Fruit fly (Drosophila melanogaster) Kc167 (cell line): ENCODE measurements around the gene CG9270.

Experiments used
- Myc ChIP-seq: fragments of >200 bp; optimal IDR thresholded peaks from 2 replicates; lab custom pipeline; 2017; ENCODE audit warnings: missing external identifiers
- Sin3A ChIP-seq: fragments of >200 bp; optimal IDR thresholded peaks from 2 replicates; lab custom pipeline; 2018; ENCODE audit warnings: missing external identifiers
- h ChIP-seq: fragments of >200 bp; optimal IDR thresholded peaks from 3 replicates; lab custom pipeline; 2018; ENCODE audit warnings: missing external identifiers
- insv ChIP-seq: fragments of >200 bp; optimal IDR thresholded peaks from 3 replicates; lab custom pipeline; 2018; ENCODE audit warnings: missing external identifiers
- psq ChIP-seq: fragments of >200 bp; optimal IDR thresholded peaks from 2 replicates; lab custom pipeline; 2017; ENCODE audit warnings: missing external identifiers
- ttk ChIP-seq: sonication (Bioruptor generic); optimal IDR thresholded peaks from 2 replicates; lab custom pipeline; 2017; ENCODE audit warnings: missing external identifiers

The CG9270 gene

DNA sequence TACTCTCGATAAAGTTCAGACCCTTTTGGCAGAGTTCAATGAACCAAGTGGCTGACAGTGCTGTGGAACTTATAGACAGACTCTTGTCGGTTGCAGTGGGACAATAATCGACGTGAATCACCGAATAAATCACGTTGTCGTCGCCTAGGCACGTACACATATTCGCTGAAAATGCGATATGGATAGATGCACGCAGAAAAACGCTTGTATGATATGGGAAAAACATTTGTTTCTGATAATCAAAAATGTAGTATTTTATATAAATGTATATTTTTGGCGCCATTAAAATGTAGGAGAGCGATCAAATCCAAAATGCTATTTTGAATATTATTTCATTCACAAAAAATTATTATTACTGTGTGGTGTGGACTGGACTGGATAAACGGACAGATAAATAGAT, 18.7 kb downstream of the CG9270 start:
- TF ChIP-seq ttk (lab: Kevin White, UChicago) (no peak), h (lab: Kevin White, UChicago) (no peak), Sin3A (lab: Kevin White, UChicago) (no peak), insv (no peak), psq (no peak), Myc (lab: Kevin White, UChicago) (no peak)

dm6 chr2L:20913528-20913927, 20.4 kb downstream of the CG9270 start:
- no peak for TF ChIP-seq Myc (lab: Kevin White, UChicago)
- TF ChIP-seq insv = no peak
- TF ChIP-seq ttk (lab: Kevin White, UChicago) = no peak
- TF ChIP-seq Sin3A (lab: Kevin White, UChicago) = no peak

DNA sequence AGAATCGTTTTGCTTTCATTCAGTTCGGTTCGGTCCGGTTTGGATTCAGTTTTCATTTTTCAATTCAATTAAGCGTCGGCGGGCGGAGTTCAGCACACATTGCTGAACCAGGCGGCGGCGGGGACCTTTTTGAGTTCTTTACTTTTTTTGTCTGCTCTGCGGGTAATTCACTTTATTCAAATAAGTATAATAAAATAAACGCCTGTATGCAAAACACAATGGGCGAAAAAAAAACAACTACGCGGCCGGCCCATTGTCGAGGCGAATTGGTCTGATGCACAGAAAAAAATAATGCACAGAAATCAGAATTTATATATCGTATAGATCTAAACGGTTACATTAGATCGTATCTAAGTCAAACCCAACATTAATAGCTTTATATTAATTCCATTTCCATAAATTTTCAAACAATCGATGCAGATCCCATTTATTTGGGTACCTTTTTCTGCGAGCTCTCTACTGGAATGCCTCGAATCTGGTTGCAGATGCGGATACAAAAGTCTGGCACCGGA, 21.1 kb downstream of the CG9270 start:
- TF ChIP-seq Sin3A (lab: Kevin White, UChicago) (no peak), h (lab: Kevin White, UChicago) (no peak), Myc (lab: Kevin White, UChicago) (no peak), ttk (lab: Kevin White, UChicago) (no peak), psq (no peak), insv (no peak)

DNA sequence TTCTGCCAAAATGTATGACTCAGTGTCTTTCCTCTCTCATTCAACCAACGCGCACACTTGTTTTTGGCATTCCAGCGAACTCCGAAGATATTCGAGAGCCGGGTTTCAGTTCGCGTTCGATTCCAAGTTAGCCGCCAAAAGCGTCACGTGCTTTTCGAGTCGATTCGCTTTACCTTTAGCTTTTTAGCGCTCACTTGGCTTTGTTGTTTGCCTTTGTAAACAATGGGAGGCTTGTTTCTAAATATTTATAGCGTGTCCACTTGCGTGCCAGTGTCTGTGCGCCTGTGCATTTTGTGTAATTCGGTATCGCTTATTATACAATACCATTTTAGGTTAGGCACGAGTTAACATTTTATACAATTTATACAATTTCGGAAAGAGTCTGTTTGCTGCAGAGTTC, 22.5 kb downstream of the CG9270 start:
- no peak for TF ChIP-seq Myc (lab: Kevin White, UChicago)
- no peak for TF ChIP-seq h (lab: Kevin White, UChicago)
- no peak for TF ChIP-seq psq

- TF ChIP-seq Sin3A (lab: Kevin White, UChicago) (no peak), psq (no peak), Myc (lab: Kevin White, UChicago) (no peak), h (lab: Kevin White, UChicago) (no peak), insv (no peak), ttk (lab: Kevin White, UChicago) (no peak)
These were observed 24.6 kb downstream of the CG9270 start for dm6 chr2L:20909301-20909700.

dm6 chr2L:20907995-20908654, 25.8 kb downstream of the CG9270 start:
- TF ChIP-seq psq (no peak), ttk (lab: Kevin White, UChicago) (no peak), insv (no peak), Myc (lab: Kevin White, UChicago) (no peak)

- TF ChIP-seq Myc (lab: Kevin White, UChicago) (no peak), Sin3A (lab: Kevin White, UChicago) (no peak), ttk (lab: Kevin White, UChicago) (no peak), h (lab: Kevin White, UChicago) (no peak), insv (no peak), psq (no peak)
These were observed 28.9 kb downstream of the CG9270 start for dm6 chr2L:20905025-20905424.

- no peak for TF ChIP-seq psq
- TF ChIP-seq h (lab: Kevin White, UChicago) = no peak
- no peak for TF ChIP-seq ttk (lab: Kevin White, UChicago)
These were observed 29.6 kb downstream of the CG9270 start for dm6 chr2L:20904327-20904726.

dm6 chr2L:20898478-20899075, 35.3 kb downstream of the CG9270 start:
- TF ChIP-seq psq = no peak
- no peak for TF ChIP-seq Myc (lab: Kevin White, UChicago)
- TF ChIP-seq ttk (lab: Kevin White, UChicago) = no peak
- TF ChIP-seq Sin3A (lab: Kevin White, UChicago) = no peak
- no peak for TF ChIP-seq h (lab: Kevin White, UChicago)
- TF ChIP-seq insv = no peak

- no peak for TF ChIP-seq h (lab: Kevin White, UChicago)
- TF ChIP-seq psq = no peak
- no peak for TF ChIP-seq Myc (lab: Kevin White, UChicago)
- no peak for TF ChIP-seq insv
These were observed 37.1 kb downstream of the CG9270 start for dm6 chr2L:20896681-20897341.

DNA sequence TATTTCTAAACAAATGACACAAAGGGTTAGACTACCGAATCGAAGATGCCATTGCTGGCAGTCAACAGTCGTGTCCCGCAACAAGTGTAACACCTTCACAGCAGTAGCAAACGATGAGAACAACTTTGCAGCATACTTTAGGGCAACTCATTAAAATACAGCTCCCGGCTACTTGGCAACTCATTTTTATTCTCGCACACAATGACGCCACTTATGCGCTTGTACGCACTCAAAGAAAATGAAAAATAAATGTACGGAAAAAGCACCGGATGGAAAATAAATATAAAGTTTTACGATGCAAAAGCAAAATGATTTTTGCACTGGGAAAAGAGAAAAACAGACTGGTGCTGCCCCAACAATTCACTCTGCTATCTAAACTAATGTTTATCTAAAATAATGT, 42.7 kb downstream of the CG9270 start:
- TF ChIP-seq insv (no peak), psq (no peak), ttk (lab: Kevin White, UChicago) (no peak), Myc (lab: Kevin White, UChicago) (no peak), h (lab: Kevin White, UChicago) (no peak)

dm6 chr2L:20889857-20890606, 43.9 kb downstream of the CG9270 start:
- no peak for TF ChIP-seq h (lab: Kevin White, UChicago)
- TF ChIP-seq psq = no peak
- no peak for TF ChIP-seq ttk (lab: Kevin White, UChicago)
- TF ChIP-seq insv = no peak
- TF ChIP-seq Myc (lab: Kevin White, UChicago) = no peak
- no peak for TF ChIP-seq Sin3A (lab: Kevin White, UChicago)
